Worm (Caenorhabditis elegans): Measurements from ENCODE around the gene lgx-1.

lgx-1 gene

DNA sequence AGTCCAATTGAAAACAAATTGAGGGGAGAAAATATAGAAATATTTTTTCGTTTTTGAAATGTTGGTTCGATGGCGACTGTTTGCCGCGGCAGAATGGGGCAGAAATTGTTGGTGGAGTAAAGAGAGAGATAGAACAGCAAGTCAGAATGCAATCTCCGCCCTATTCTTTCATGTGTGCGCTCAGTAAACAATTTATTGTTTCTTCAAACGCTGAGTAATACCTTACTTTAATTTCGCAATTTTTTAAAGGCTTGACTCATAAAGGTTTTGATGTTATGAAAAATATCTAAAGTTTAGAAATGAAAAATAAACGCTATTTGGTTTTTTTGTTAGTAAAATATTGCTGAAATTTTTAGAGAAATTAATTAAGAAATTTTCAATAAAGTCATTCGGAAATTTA, 24.0 kb downstream of the lgx-1 start:
- TF ChIP-seq pqm-1 (tag; optimal IDR thresholded peaks at IDR 0.05) (no peak), pha-4 (tag; optimal IDR thresholded peaks at IDR 0.05) (peak; percentile 70), nhr-23 (tag; optimal IDR thresholded peaks at IDR 0.05) (no peak), nhr-43 (tag; optimal IDR thresholded peaks at IDR 0.05; ENCODE audit: poor library complexity, severe bottlenecking) (no peak)

DNA sequence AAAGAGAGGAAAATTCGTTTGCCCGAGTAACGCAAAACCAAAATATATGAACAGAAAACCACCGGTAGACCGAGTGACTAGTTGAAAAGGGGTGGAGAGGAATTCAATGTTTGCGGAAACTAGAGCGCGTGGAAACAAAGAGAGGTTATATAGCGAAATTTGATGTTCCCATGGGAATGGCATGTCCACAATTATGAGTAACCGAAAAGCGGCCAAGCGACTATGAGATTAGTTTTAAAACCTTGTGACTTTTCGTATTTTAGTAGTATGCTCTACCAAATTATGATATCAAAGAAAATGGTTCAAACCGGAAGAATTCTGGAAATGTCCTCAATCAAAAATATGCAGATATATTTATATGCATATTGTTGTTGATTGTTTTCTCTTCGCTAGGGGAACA, 25.6 kb downstream of the lgx-1 start:
- peak; percentile 36 for TF ChIP-seq pha-4 (tag; optimal IDR thresholded peaks at IDR 0.05)
- TF ChIP-seq R02D3.7 (tag; optimal IDR thresholded peaks at IDR 0.05): no peak

DNA sequence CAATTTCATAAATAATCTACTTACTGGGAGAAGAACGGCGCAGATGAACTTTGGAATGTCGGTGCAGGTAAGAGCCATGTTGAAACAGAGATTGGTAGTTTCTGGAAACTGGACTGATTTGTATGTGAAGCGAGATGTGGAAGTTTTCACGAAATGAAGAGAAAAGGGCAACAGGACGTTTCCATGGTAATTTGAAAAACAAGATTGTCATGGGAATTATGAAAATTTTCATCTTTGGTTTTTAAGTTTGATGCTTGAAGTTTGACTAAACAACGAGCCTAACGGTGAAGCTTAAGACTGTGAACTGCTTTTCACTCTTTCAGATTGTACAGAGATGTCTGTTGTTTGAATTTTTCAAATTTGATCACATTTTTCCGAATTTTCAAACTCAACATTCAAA, 26.1 kb downstream of the lgx-1 start, which contains the start of gene T23F2.3:
T23F2.3 (minus strand) TSS at position 101 of the 400 bp plus-strand sequence.
- TF ChIP-seq elt-2 (tag; optimal IDR thresholded peaks at IDR 0.05): no peak
- no peak for TF ChIP-seq daf-12 (tag; optimal IDR thresholded peaks at IDR 0.05)
- TF ChIP-seq egl-5 (tag; optimal IDR thresholded peaks at IDR 0.05): no peak
- TF ChIP-seq tbx-2 (tag; optimal IDR thresholded peaks at IDR 0.05): no peak
- TF ChIP-seq nhr-77 (tag; optimal IDR thresholded peaks at IDR 0.05): no peak
- no peak for TF ChIP-seq pha-4 (tag; optimal IDR thresholded peaks at IDR 0.05)

DNA sequence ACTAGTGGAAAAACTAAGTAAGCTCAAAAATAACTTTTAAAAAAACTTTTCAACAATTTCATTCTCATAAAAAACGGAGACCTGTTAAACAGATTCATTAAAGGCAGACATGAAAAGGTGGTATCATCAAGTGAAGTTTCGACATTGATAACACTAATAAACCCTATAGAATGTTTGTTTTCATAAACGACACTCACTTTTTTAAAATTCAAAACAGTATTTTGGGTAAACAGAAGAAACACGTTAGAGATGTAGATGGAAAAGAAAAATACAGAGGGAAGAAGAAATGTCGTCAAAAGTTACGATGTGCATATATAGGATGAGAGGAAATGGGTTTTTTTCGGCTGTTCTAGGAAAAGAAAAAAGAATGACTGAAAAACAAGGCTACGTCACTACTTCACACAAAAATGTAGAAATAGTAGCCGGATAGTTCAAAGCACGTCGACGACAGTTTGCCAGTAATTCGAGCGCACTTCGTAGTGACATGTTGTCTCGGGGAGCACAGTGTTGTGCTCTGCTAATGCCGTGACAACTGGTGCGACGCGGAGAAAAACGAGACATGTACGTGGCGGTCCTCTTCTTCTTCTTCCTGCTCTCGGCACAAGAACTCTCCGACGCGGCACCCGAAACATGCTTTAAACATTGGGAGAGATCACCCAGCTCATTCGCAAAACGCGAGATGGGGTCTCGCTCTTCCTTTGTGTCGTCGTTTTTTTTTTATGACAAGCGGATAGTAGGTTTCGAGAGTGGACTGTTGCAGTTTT, 29.0 kb downstream of the lgx-1 start:
- TF ChIP-seq lin-39 (tag; optimal IDR thresholded peaks at IDR 0.05): peak; percentile 26
- peak; percentile 16 for TF ChIP-seq nfya-1 (tag; optimal IDR thresholded peaks at IDR 0.05; ENCODE audit: insufficient read depth)
- TF ChIP-seq fos-1 (tag; optimal IDR thresholded peaks at IDR 0.05): no peak
- peak; percentile 72 for TF ChIP-seq pha-4 (tag; optimal IDR thresholded peaks at IDR 0.05)

DNA sequence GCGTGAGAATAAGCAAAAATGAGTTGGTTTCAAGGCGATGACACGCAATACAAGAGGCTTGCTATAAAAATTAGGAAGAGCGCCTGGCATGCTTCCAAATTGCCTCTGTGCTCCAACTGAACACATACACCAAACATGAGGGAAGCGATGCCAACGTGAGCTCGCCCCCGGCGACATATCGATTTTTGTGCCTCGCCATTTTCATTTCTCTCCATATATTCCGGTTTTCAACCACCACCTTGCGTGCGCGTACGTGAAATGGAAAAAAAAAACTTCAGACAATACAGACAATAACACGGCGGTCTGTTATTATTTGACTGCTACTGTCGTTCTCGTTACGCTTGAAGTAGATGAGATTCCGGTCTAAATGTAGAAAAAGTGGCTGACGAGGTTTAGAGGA, 30.4 kb downstream of the lgx-1 start:
- TF ChIP-seq nhr-11 (tag; optimal IDR thresholded peaks at IDR 0.05) (no peak), nfya-1 (tag; optimal IDR thresholded peaks at IDR 0.05; ENCODE audit: insufficient read depth) (peak; percentile 29), hmg-11 (tag; optimal IDR thresholded peaks at IDR 0.05) (peak; percentile 50)

DNA sequence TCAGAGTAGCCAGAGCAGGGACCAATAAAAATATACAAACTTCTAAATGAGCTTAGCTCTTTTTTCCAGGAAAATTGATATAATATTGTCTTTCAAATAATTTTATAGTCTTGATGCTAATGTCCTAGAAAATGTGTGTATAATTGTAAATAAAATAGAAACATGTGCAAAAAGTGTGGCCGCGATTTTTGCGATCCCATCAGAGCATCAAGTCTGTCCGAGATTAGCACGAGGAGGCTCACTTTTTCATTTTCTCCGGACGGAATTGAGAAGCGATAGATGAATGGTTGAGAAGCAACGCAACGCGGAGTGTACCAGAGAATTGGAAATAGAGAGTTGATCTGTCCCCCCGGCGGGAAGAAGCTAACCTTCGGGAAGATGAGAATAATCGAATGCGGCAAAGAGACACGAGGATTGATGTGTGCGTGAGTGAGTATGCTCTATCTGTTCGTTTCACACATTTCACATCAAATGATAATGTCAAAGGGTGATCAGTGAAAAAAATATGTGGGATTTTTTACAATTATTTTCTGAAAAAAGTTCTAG, 31.8 kb downstream of the lgx-1 start:
- TF ChIP-seq nhr-11 (tag; optimal IDR thresholded peaks at IDR 0.05): no peak
- TF ChIP-seq nhr-28 (tag; optimal IDR thresholded peaks at IDR 0.05): no peak
- TF ChIP-seq nfya-1 (tag; optimal IDR thresholded peaks at IDR 0.05; ENCODE audit: insufficient read depth): peak; percentile 24

DNA sequence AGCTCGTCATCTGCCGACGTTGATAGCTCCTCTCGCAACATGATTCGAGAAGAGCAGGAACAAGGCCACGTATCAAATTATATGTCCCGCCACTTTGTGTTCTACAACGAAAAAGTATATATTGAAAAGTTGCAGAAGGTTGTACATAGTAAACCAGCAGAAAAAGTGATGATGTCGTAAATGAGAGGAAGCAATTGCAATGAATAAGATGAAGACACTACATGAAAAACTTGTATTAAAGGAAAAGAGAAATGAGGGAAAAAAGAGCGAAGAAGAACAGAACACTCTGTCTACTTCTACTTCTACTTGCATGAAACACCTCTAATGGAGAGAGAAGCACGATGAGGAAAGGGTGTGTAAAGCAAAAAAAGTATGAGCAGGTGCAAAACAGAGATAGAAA, 33.2 kb downstream of the lgx-1 start, which contains the start of gene T23F2.2:
T23F2.2 (minus strand) TSS at position 101 of the 400 bp plus-strand sequence.
- TF ChIP-seq nhr-12 (tag; optimal IDR thresholded peaks at IDR 0.05) (no peak), daf-12 (tag; optimal IDR thresholded peaks at IDR 0.05) (no peak), ZK546.5 (tag; optimal IDR thresholded peaks at IDR 0.05) (no peak), elt-2 (tag; optimal IDR thresholded peaks at IDR 0.05) (no peak), ztf-11 (tag; optimal IDR thresholded peaks at IDR 0.05) (no peak), sea-2 (GFP tag; optimal IDR thresholded peaks at IDR 0.05) (no peak), ceh-16 (tag; optimal IDR thresholded peaks at IDR 0.05) (no peak), ztf-4 (tag; optimal IDR thresholded peaks at IDR 0.05) (no peak), hmg-11 (tag; optimal IDR thresholded peaks at IDR 0.05) (no peak), jun-1 (tag; optimal IDR thresholded peaks at IDR 0.05) (no peak), nhr-67 (tag; optimal IDR thresholded peaks at IDR 0.05) (no peak), nhr-237 (tag; optimal IDR thresholded peaks at IDR 0.05) (no peak), unc-39 (tag; optimal IDR thresholded peaks at IDR 0.05) (no peak), nhr-25 (tag; optimal IDR thresholded peaks at IDR 0.05) (no peak), ceh-28 (tag; optimal IDR thresholded peaks at IDR 0.05) (no peak), aly-2 (tag; optimal IDR thresholded peaks at IDR 0.05) (no peak), nhr-11 (tag; optimal IDR thresholded peaks at IDR 0.05) (no peak), tbx-2 (tag; optimal IDR thresholded peaks at IDR 0.05) (no peak), pqm-1 (tag; optimal IDR thresholded peaks at IDR 0.05) (no peak), zag-1 (tag; optimal IDR thresholded peaks at IDR 0.05) (no peak)
